Fruit fly (Drosophila melanogaster) whole organism, prepupa: Measurements from ENCODE around the gene rempA.

Experiments
- CG10631 ChIP-seq: fragments of 200-800 bp; sonication (Bioruptor generic); optimal IDR thresholded peaks from 2 replicates; lab custom pipeline; 2016; ENCODE audit warnings: missing biosample characterization, missing genetic modification characterization
- CG10669 ChIP-seq: fragments of 200-800 bp; sonication (Bioruptor generic); optimal IDR thresholded peaks from 3 replicates; lab custom pipeline; 2018; ENCODE audit warnings: missing biosample characterization, mild to moderate bottlenecking, missing genetic modification characterization, moderate library complexity
- CG11762 ChIP-seq: fragments of 200-800 bp; sonication (Bioruptor generic); optimal IDR thresholded peaks from 3 replicates; lab custom pipeline; 2016; ENCODE audit warnings: missing biosample characterization, missing genetic modification characterization; ENCODE audit not compliant: insufficient read depth
- CG11902 ChIP-seq: fragments of 200-800 bp; sonication (Bioruptor generic); optimal IDR thresholded peaks from 3 replicates; lab custom pipeline; 2016; ENCODE audit warnings: missing biosample characterization, missing genetic modification characterization
- CG15336 ChIP-seq: fragments of 200-800 bp; sonication (Bioruptor generic); IDR thresholded peaks from 2 replicates; pipeline ENCODE4 v1.3.6; 2022; ENCODE audit warnings: missing biosample characterization, missing genetic modification characterization
- CG1621 ChIP-seq: fragments of 200-800 bp; sonication (Bioruptor generic); optimal IDR thresholded peaks from 3 replicates; lab custom pipeline; 2018; ENCODE audit warnings: missing biosample characterization, mild to moderate bottlenecking, missing genetic modification characterization
- CG16779 ChIP-seq: fragments of 200-800 bp; sonication (Bioruptor generic); optimal IDR thresholded peaks from 3 replicates; lab custom pipeline; 2017; ENCODE audit warnings: missing biosample characterization, mild to moderate bottlenecking, missing genetic modification characterization
- CG3032 ChIP-seq: fragments of 200-800 bp; optimal IDR thresholded peaks from 2 replicates; lab custom pipeline; 2019; ENCODE audit warnings: missing biosample characterization, mild to moderate bottlenecking, missing genetic modification characterization, moderate library complexity
- CG31627 ChIP-seq: fragments of 200-800 bp; sonication (Bioruptor generic); optimal IDR thresholded peaks from 3 replicates; lab custom pipeline; 2016; ENCODE audit warnings: missing biosample characterization, missing genetic modification characterization
- CG34406 ChIP-seq: fragments of 200-800 bp; sonication (Bioruptor generic); optimal IDR thresholded peaks from 3 replicates; lab custom pipeline; 2016; ENCODE audit warnings: missing biosample characterization, missing genetic modification characterization
- CG6163 ChIP-seq: fragments of 200-800 bp; sonication (Bioruptor generic); IDR thresholded peaks from 3 replicates; pipeline ENCODE4 v1.3.6; 2022; ENCODE audit warnings: missing biosample characterization, missing genetic modification characterization
- CG6276 ChIP-seq: fragments of 200-800 bp; sonication (Bioruptor generic); optimal IDR thresholded peaks from 2 replicates; lab custom pipeline; 2017; ENCODE audit warnings: missing biosample characterization, mild to moderate bottlenecking, missing genetic modification characterization
- CG6792 ChIP-seq: fragments of 200-800 bp; sonication (Bioruptor generic); optimal IDR thresholded peaks from 3 replicates; lab custom pipeline; 2016; ENCODE audit warnings: missing biosample characterization, missing genetic modification characterization
- CG6808 ChIP-seq: fragments of 200-800 bp; sonication (Bioruptor generic); optimal IDR thresholded peaks from 3 replicates; lab custom pipeline; 2017; ENCODE audit warnings: missing biosample characterization, missing genetic modification characterization, mild to moderate bottlenecking, moderate library complexity, missing genetic modification reagents
- CG6854 ChIP-seq: fragments of 200-800 bp; sonication (Bioruptor generic); optimal IDR thresholded peaks from 2 replicates; lab custom pipeline; 2017; ENCODE audit warnings: missing biosample characterization, mild to moderate bottlenecking, missing genetic modification characterization
- CG7368 ChIP-seq: fragments of 200-800 bp; sonication (Bioruptor generic); optimal IDR thresholded peaks from 3 replicates; lab custom pipeline; 2016; ENCODE audit warnings: missing biosample characterization, missing genetic modification characterization
- CG8319 ChIP-seq: fragments of 200-800 bp; sonication (Bioruptor generic); optimal IDR thresholded peaks from 3 replicates; lab custom pipeline; 2016; ENCODE audit warnings: missing biosample characterization, missing genetic modification characterization
- CG8632 ChIP-seq: fragments of 200-800 bp; sonication (Bioruptor generic); optimal IDR thresholded peaks from 3 replicates; lab custom pipeline; 2016; ENCODE audit warnings: missing biosample characterization, missing genetic modification characterization
- Eip75B ChIP-seq: fragments of 200-800 bp; sonication (Bioruptor generic); optimal IDR thresholded peaks from 3 replicates; lab custom pipeline; 2016; ENCODE audit warnings: missing biosample characterization, missing genetic modification characterization
- Eip78C ChIP-seq: fragments of 200-800 bp; sonication (Bioruptor generic); peaks from one replicate; lab custom pipeline; 2016; ENCODE audit warnings: missing biosample characterization, missing genetic modification characterization
- Eip93F ChIP-seq: fragments of 200-800 bp; sonication (Bioruptor generic); optimal IDR thresholded peaks from 2 replicates; lab custom pipeline; 2016; ENCODE audit warnings: missing biosample characterization, mild to moderate bottlenecking, missing genetic modification characterization
- Hr39 ChIP-seq: fragments of 200-800 bp; sonication (Bioruptor generic); optimal IDR thresholded peaks from 2 replicates; lab custom pipeline; 2016; ENCODE audit warnings: missing biosample characterization, missing genetic modification characterization
- Lpt ChIP-seq: fragments of 200-800 bp; sonication (Bioruptor generic); optimal IDR thresholded peaks from 3 replicates; lab custom pipeline; 2016; ENCODE audit warnings: missing biosample characterization, missing genetic modification characterization
- Met ChIP-seq: fragments of 200-800 bp; sonication (Bioruptor generic); optimal IDR thresholded peaks from 3 replicates; lab custom pipeline; 2016; ENCODE audit warnings: missing biosample characterization, missing genetic modification characterization
- Smox ChIP-seq: fragments of 200-800 bp; sonication (Bioruptor generic); optimal IDR thresholded peaks from 3 replicates; lab custom pipeline; 2016; ENCODE audit warnings: missing biosample characterization, missing genetic modification characterization
- Sox14 ChIP-seq: fragments of 200-800 bp; sonication (Bioruptor generic); optimal IDR thresholded peaks from 3 replicates; lab custom pipeline; 2016; ENCODE audit warnings: missing biosample characterization, missing genetic modification characterization
- achi ChIP-seq: fragments of 200-800 bp; sonication (Bioruptor generic); optimal IDR thresholded peaks from 3 replicates; lab custom pipeline; 2016; ENCODE audit warnings: missing biosample characterization, missing genetic modification characterization
- acj6 ChIP-seq: fragments of 200-800 bp; sonication (Bioruptor generic); optimal IDR thresholded peaks from 3 replicates; lab custom pipeline; 2016; ENCODE audit warnings: missing biosample characterization, missing genetic modification characterization
- cyc ChIP-seq: fragments of 200-800 bp; sonication (Bioruptor generic); optimal IDR thresholded peaks from 3 replicates; lab custom pipeline; 2016; ENCODE audit warnings: missing biosample characterization, missing genetic modification characterization
- dac ChIP-seq: fragments of 200-800 bp; sonication (Bioruptor generic); optimal IDR thresholded peaks from 2 replicates; lab custom pipeline; 2017; ENCODE audit warnings: missing biosample characterization, mild to moderate bottlenecking, missing genetic modification characterization
- dsx ChIP-seq: fragments of 200-800 bp; optimal IDR thresholded peaks from 3 replicates; lab custom pipeline; 2019; ENCODE audit warnings: missing biosample characterization, mild to moderate bottlenecking, missing genetic modification characterization, moderate library complexity; ENCODE audit not compliant: poor library complexity, severe bottlenecking
- eg ChIP-seq: fragments of 200-800 bp; sonication (Bioruptor generic); IDR thresholded peaks from 3 replicates; pipeline ENCODE4 v1.3.6; 2022; ENCODE audit warnings: missing biosample characterization, missing genetic modification characterization
- fd59A ChIP-seq: fragments of 200-800 bp; sonication (Bioruptor generic); optimal IDR thresholded peaks from 2 replicates; lab custom pipeline; 2017; ENCODE audit warnings: missing biosample characterization, mild to moderate bottlenecking, missing genetic modification characterization, missing genetic modification reagents
- lz ChIP-seq: fragments of 200-800 bp; sonication (Bioruptor generic); optimal IDR thresholded peaks from 3 replicates; lab custom pipeline; 2016; ENCODE audit warnings: missing biosample characterization, missing genetic modification characterization
- net ChIP-seq: fragments of 200-800 bp; sonication (Bioruptor generic); optimal IDR thresholded peaks from 3 replicates; lab custom pipeline; 2016; ENCODE audit warnings: missing biosample characterization, missing genetic modification characterization
- pdm3 ChIP-seq: fragments of 200-800 bp; sonication (Bioruptor generic); optimal IDR thresholded peaks from 3 replicates; lab custom pipeline; 2016; ENCODE audit warnings: missing biosample characterization, missing genetic modification characterization
- salr ChIP-seq, 2 experiments: fragments of 200-800 bp; sonication (Bioruptor generic); optimal IDR thresholded peaks; 3 replicates each; lab custom pipeline; 2016 to 2018; ENCODE audit warnings: missing biosample characterization in 2 of 2, missing genetic modification characterization in 2 of 2, mild to moderate bottlenecking in 1 of 2
- spab ChIP-seq: fragments of 200-800 bp; sonication (Bioruptor generic); optimal IDR thresholded peaks from 2 replicates; lab custom pipeline; 2017; ENCODE audit warnings: missing biosample characterization, mild to moderate bottlenecking, missing genetic modification characterization, missing genetic modification reagents
- ss ChIP-seq, 2 experiments: fragments of 200-800 bp; sonication (Bioruptor generic); optimal IDR thresholded peaks; 2 replicates in 1 of 2; 3 replicates in 1 of 2; lab custom pipeline; 2017 to 2018; ENCODE audit warnings: mild to moderate bottlenecking in 2 of 2, missing biosample characterization in 2 of 2, missing genetic modification characterization in 2 of 2, moderate library complexity in 1 of 2
- svp ChIP-seq: fragments of 200-800 bp; sonication (Bioruptor generic); peaks from one replicate; lab custom pipeline; 2016; ENCODE audit warnings: missing biosample characterization, missing genetic modification characterization

rempA gene

dm6 chr2L:542338-542967, 17.7 kb downstream of the rempA start, which contains the start of gene lwr:
lwr (minus strand) TSS chr2L:542580.
- TF ChIP-seq Eip75B, result no peak
- peak; percentile 34 for TF ChIP-seq Sox14 (GFP tag; lab: Kevin White, UChicago)
- peak; percentile 1 for TF ChIP-seq CG3032 (tag; lab: Kevin White, UChicago)
- TF ChIP-seq CG10631 (GFP tag; lab: Kevin White, UChicago), result no peak
- peak; percentile 63 for TF ChIP-seq Eip78C (GFP tag; lab: Kevin White, UChicago)

dm6 chr2L:540572-541210, 19.4 kb downstream of the rempA start:
- TF ChIP-seq CG15336 (GFP tag; lab: Robert Waterston, UW) (peak; percentile 9; the same call in 1 of the 2 replicates), Eip78C (GFP tag; lab: Kevin White, UChicago) (peak; percentile 74), CG31627 (GFP tag; lab: Kevin White, UChicago) (peak; percentile 36), CG6792 (no peak), Eip75B (no peak), Smox (GFP tag; lab: Kevin White, UChicago) (peak; percentile 16), CG6808 (GFP tag; lab: Kevin White, UChicago) (peak; percentile 9), CG6854 (GFP tag; lab: Kevin White, UChicago) (no peak), CG1621 (tag; lab: Kevin White, UChicago) (peak; percentile 41), ss (GFP tag; optimal IDR thresholded peaks at IDR 0.05; lab: Kevin White, UChicago) (peak in 1 of 2 experiments; percentile 6), CG16779 (tag; lab: Kevin White, UChicago) (no peak), svp (GFP tag; lab: Kevin White, UChicago) (peak; percentile 33), spab (GFP tag; lab: Kevin White, UChicago) (no peak), Sox14 (GFP tag; lab: Kevin White, UChicago) (peak; percentile 19), acj6 (GFP tag; lab: Kevin White, UChicago) (no peak), CG10669 (GFP tag; lab: Kevin White, UChicago) (no peak)

dm6 chr2L:533734-534133, 26.4 kb downstream of the rempA start:
- peak; percentile 69 for TF ChIP-seq svp (GFP tag; lab: Kevin White, UChicago)
- peak; percentile 24 for TF ChIP-seq CG6854 (GFP tag; lab: Kevin White, UChicago)
- no peak for TF ChIP-seq pdm3
- TF ChIP-seq CG6163 (GFP tag; lab: Robert Waterston, UW), result no peak
- no peak for TF ChIP-seq cyc (GFP tag; lab: Kevin White, UChicago)
- TF ChIP-seq CG10669 (GFP tag; lab: Kevin White, UChicago), result peak; percentile 13
- TF ChIP-seq acj6 (GFP tag; lab: Kevin White, UChicago), result no peak
- peak; percentile 15 for TF ChIP-seq dsx
- TF ChIP-seq fd59A (GFP tag; lab: Kevin White, UChicago), result no peak
- TF ChIP-seq CG16779 (tag; lab: Kevin White, UChicago), result no peak

- peak; percentile 75 for TF ChIP-seq CG7368 (GFP tag; lab: Kevin White, UChicago)
- peak; percentile 41 for TF ChIP-seq spab (GFP tag; lab: Kevin White, UChicago)
- no peak for TF ChIP-seq eg (GFP tag; lab: Robert Waterston, UW)
- TF ChIP-seq Eip78C (GFP tag; lab: Kevin White, UChicago), result peak; percentile 94
- peak; percentile 95 for TF ChIP-seq Hr39
- no peak for TF ChIP-seq dac
- TF ChIP-seq salr (GFP tag; optimal IDR thresholded peaks at IDR 0.05; lab: Kevin White, UChicago), result peak; percentile 15 to 25
- TF ChIP-seq Eip93F (GFP tag; lab: Kevin White, UChicago), result peak; percentile 96
- peak; percentile 67 for TF ChIP-seq CG1621 (tag; lab: Kevin White, UChicago)
- peak; percentile 81 for TF ChIP-seq acj6 (GFP tag; lab: Kevin White, UChicago)
- TF ChIP-seq CG10669 (GFP tag; lab: Kevin White, UChicago), result peak; percentile 51
- TF ChIP-seq CG11902, result peak; percentile 81
- TF ChIP-seq Met (GFP tag; lab: Kevin White, UChicago), result peak; percentile 96
- peak; percentile 36; the same call in 1 of the 2 replicates for TF ChIP-seq CG15336 (GFP tag; lab: Robert Waterston, UW)
- TF ChIP-seq CG34406 (GFP tag; lab: Kevin White, UChicago), result peak; percentile 72
- peak; percentile 93 for TF ChIP-seq lz (GFP tag; lab: Kevin White, UChicago)
- TF ChIP-seq CG8632, result peak; percentile 68
- peak; percentile 38 for TF ChIP-seq CG6808 (GFP tag; lab: Kevin White, UChicago)
- TF ChIP-seq pdm3, result peak; percentile 89
- no peak for TF ChIP-seq CG6276
- TF ChIP-seq CG6163 (GFP tag; lab: Robert Waterston, UW), result peak; percentile 86
- peak; percentile 37 for TF ChIP-seq CG8319 (GFP tag; lab: Kevin White, UChicago)
- peak; percentile 29 for TF ChIP-seq CG11762 (GFP tag; lab: Kevin White, UChicago)
- peak; percentile 91 for TF ChIP-seq CG6854 (GFP tag; lab: Kevin White, UChicago)
- TF ChIP-seq Lpt (GFP tag; lab: Kevin White, UChicago), result peak; percentile 19
- peak; percentile 82 for TF ChIP-seq net (GFP tag; lab: Kevin White, UChicago)
- peak; percentile 91 for TF ChIP-seq Sox14 (GFP tag; lab: Kevin White, UChicago)
- peak; percentile 73 for TF ChIP-seq achi (GFP tag; lab: Kevin White, UChicago)
- peak; percentile 25 for TF ChIP-seq CG3032 (tag; lab: Kevin White, UChicago)
Observed at dm6 chr2L:530245-530644, 29.9 kb downstream of the rempA start.
